Fruit fly (Drosophila melanogaster) whole organism, embryonic: ENCODE results near the gene CG4455.

Experiments used
- Bdp1 ChIP-seq: fragments of 200-800 bp; sonication (Bioruptor generic); optimal IDR thresholded peaks from 3 replicates; lab custom pipeline; 2016; ENCODE audit warnings: missing biosample characterization, missing genetic modification characterization
- CG12659 ChIP-seq: fragments of 200-800 bp; sonication (Bioruptor generic); optimal IDR thresholded peaks from 3 replicates; lab custom pipeline; 2017; ENCODE audit warnings: mild to moderate bottlenecking, missing biosample characterization, missing genetic modification reagents, missing genetic modification characterization
- CG12769 ChIP-seq: fragments of 200-800 bp; sonication (Bioruptor generic); optimal IDR thresholded peaks from 2 replicates; lab custom pipeline; 2019; ENCODE audit warnings: missing biosample characterization, mild to moderate bottlenecking, missing genetic modification characterization, moderate library complexity
- CG13287 ChIP-seq: fragments of 200-800 bp; sonication (Bioruptor generic); IDR thresholded peaks from 2 replicates; pipeline ENCODE4 v1.3.6; 2022; ENCODE audit warnings: missing biosample characterization, missing genetic modification characterization; ENCODE audit not compliant: partially characterized antibody
- CG13894 ChIP-seq: fragments of 200-800 bp; sonication (Bioruptor generic); optimal IDR thresholded peaks from 3 replicates; lab custom pipeline; 2018; ENCODE audit warnings: missing biosample characterization, mild to moderate bottlenecking, missing genetic modification characterization, moderate library complexity
- CG1529 ChIP-seq: fragments of 200-800 bp; sonication (Bioruptor generic); optimal IDR thresholded peaks from 3 replicates; lab custom pipeline; 2018; ENCODE audit warnings: missing biosample characterization, missing genetic modification characterization
- CG15514 ChIP-seq: fragments of 200-800 bp; sonication (Bioruptor generic); optimal IDR thresholded peaks from 3 replicates; lab custom pipeline; 2017; ENCODE audit warnings: missing biosample characterization, missing genetic modification characterization, mild to moderate bottlenecking, moderate library complexity, missing genetic modification reagents
- CG17186 ChIP-seq: fragments of 200-800 bp; sonication (Bioruptor generic); optimal IDR thresholded peaks from 3 replicates; lab custom pipeline; 2017; ENCODE audit warnings: missing biosample characterization, missing genetic modification reagents, missing genetic modification characterization
- CG17361 ChIP-seq: fragments of 200-800 bp; sonication (Bioruptor generic); IDR thresholded peaks from 3 replicates; pipeline ENCODE4 v1.3.6; 2022; ENCODE audit warnings: missing biosample characterization, missing genetic modification characterization
- CG17912 ChIP-seq: fragments of 200-800 bp; sonication (Bioruptor generic); optimal IDR thresholded peaks from 2 replicates; lab custom pipeline; 2018; ENCODE audit warnings: missing biosample characterization, mild to moderate bottlenecking, missing genetic modification characterization
- CG18764 ChIP-seq: fragments of 200-800 bp; sonication (Bioruptor generic); optimal IDR thresholded peaks from 3 replicates; lab custom pipeline; 2016; ENCODE audit warnings: missing biosample characterization, missing genetic modification characterization
- CG2875 ChIP-seq: fragments of 200-800 bp; sonication (Bioruptor generic); optimal IDR thresholded peaks from 2 replicates; lab custom pipeline; 2017; ENCODE audit warnings: missing biosample characterization, mild to moderate bottlenecking, missing genetic modification characterization, missing genetic modification reagents
- CG32767 ChIP-seq: fragments of 200-800 bp; sonication (Bioruptor generic); IDR thresholded peaks from 2 replicates; pipeline ENCODE4 v1.3.6; 2022; ENCODE audit warnings: missing biosample characterization, missing genetic modification characterization
- CG3995 ChIP-seq: fragments of 200-800 bp; sonication (Bioruptor generic); optimal IDR thresholded peaks from 3 replicates; lab custom pipeline; 2016; ENCODE audit warnings: missing biosample characterization, missing genetic modification characterization
- CG7963 ChIP-seq: fragments of 200-800 bp; sonication (Bioruptor generic); IDR thresholded peaks from 3 replicates; pipeline ENCODE4 v1.3.6; 2022; ENCODE audit warnings: missing biosample characterization, missing genetic modification characterization; ENCODE audit not compliant: partially characterized antibody
- CG8765 ChIP-seq: fragments of 200-800 bp; sonication (Bioruptor generic); IDR thresholded peaks from 2 replicates; pipeline ENCODE4 v1.3.6; 2022; ENCODE audit warnings: missing biosample characterization, missing genetic modification characterization
- CG9797 ChIP-seq: fragments of 200-800 bp; sonication (Bioruptor generic); optimal IDR thresholded peaks from 3 replicates; lab custom pipeline; 2018; ENCODE audit warnings: missing biosample characterization, mild to moderate bottlenecking, missing genetic modification characterization
- Camta ChIP-seq: fragments of 200-800 bp; sonication (Bioruptor generic); optimal IDR thresholded peaks from 2 replicates; lab custom pipeline; 2016; ENCODE audit warnings: missing biosample characterization, missing genetic modification characterization
- Dll ChIP-seq: fragments of 200-800 bp; sonication (Bioruptor generic); IDR thresholded peaks from 4 replicates; pipeline ENCODE4 v1.3.6; 2022; ENCODE audit warnings: missing biosample characterization, missing genetic modification characterization; ENCODE audit not compliant: partially characterized antibody
- Elba2 ChIP-seq: fragments of 200-800 bp; sonication (Bioruptor generic); optimal IDR thresholded peaks from 3 replicates; lab custom pipeline; 2016; ENCODE audit warnings: missing biosample characterization, missing genetic modification characterization
- Hand ChIP-seq: fragments of 200-800 bp; sonication (Bioruptor generic); optimal IDR thresholded peaks from 2 replicates; lab custom pipeline; 2017; ENCODE audit warnings: mild to moderate bottlenecking, missing biosample characterization, missing genetic modification reagents, missing genetic modification characterization
- Lhr ChIP-seq: fragments of 200-800 bp; sonication (Bioruptor generic); optimal IDR thresholded peaks from 3 replicates; lab custom pipeline; 2017; ENCODE audit warnings: mild to moderate bottlenecking, missing biosample characterization, missing genetic modification reagents, missing genetic modification characterization
- Neu2 ChIP-seq: fragments of 200-800 bp; sonication (Bioruptor generic); optimal IDR thresholded peaks from 3 replicates; lab custom pipeline; 2016; ENCODE audit warnings: missing biosample characterization, missing genetic modification characterization, borderline replicate concordance
- Nf-YB ChIP-seq: fragments of 200-800 bp; sonication (Bioruptor generic); optimal IDR thresholded peaks from 3 replicates; lab custom pipeline; 2019; ENCODE audit warnings: missing biosample characterization, mild to moderate bottlenecking, missing genetic modification characterization, moderate library complexity
- Opbp ChIP-seq: fragments of 200-800 bp; sonication (Bioruptor generic); IDR thresholded peaks from 3 replicates; pipeline ENCODE4 v1.3.6; 2022; ENCODE audit warnings: missing biosample characterization, missing genetic modification characterization; ENCODE audit not compliant: partially characterized antibody
- Pdp1 ChIP-seq, 2 experiments: fragments of 200-800 bp; sonication (Bioruptor generic); optimal IDR thresholded peaks; 3 replicates each; lab custom pipeline; 2016; ENCODE audit warnings: missing biosample characterization in 2 of 2, missing genetic modification characterization in 2 of 2, mild to moderate bottlenecking in 1 of 2, moderate library complexity in 1 of 2
- Sin3A ChIP-seq: fragments of >200 bp; optimal IDR thresholded peaks from 2 replicates; lab custom pipeline; 2018
- Sox100B ChIP-seq: fragments of 200-800 bp; sonication (Bioruptor generic); optimal IDR thresholded peaks from 3 replicates; lab custom pipeline; 2018; ENCODE audit warnings: missing biosample characterization, mild to moderate bottlenecking, missing genetic modification characterization
- Sry-δ ChIP-seq: fragments of 200-800 bp; sonication (Bioruptor generic); optimal IDR thresholded peaks from 2 replicates; lab custom pipeline; 2016; ENCODE audit warnings: missing biosample characterization, missing genetic modification characterization
- Stat92E ChIP-seq, 3 experiments: fragments of >200 bp in 2 of 3; fragments of 200-800 bp in 1 of 3; sonication (Bioruptor generic) in 1 of 3; optimal IDR thresholded peaks; 2 replicates each; lab custom pipeline; 2017 to 2019; ENCODE audit warnings: missing biosample characterization in 3 of 3, missing genetic modification characterization in 3 of 3, mild to moderate bottlenecking in 1 of 3, moderate library complexity in 1 of 3
- Xrp1 ChIP-seq: fragments of 200-800 bp; sonication (Bioruptor generic); IDR thresholded peaks from 2 replicates; pipeline ENCODE4 v1.3.6; 2022; ENCODE audit warnings: missing biosample characterization, missing genetic modification characterization
- abd-A ChIP-seq: fragments of 200-800 bp; sonication (Bioruptor generic); optimal IDR thresholded peaks from 3 replicates; lab custom pipeline; 2019; ENCODE audit warnings: missing biosample characterization, mild to moderate bottlenecking, missing genetic modification characterization, moderate library complexity
- bbx ChIP-seq: fragments of 200-800 bp; sonication (Bioruptor generic); IDR thresholded peaks from 2 replicates; pipeline ENCODE4 v1.3.6; 2022; ENCODE audit warnings: missing biosample characterization, missing genetic modification characterization; ENCODE audit not compliant: partially characterized antibody
- ems ChIP-seq: fragments of 200-800 bp; sonication (Bioruptor generic); optimal IDR thresholded peaks from 3 replicates; lab custom pipeline; 2016; ENCODE audit warnings: missing biosample characterization, missing genetic modification characterization
- eve ChIP-seq, 2 experiments: fragments of >200 bp; optimal IDR thresholded peaks; 2 replicates each; lab custom pipeline; 2017; ENCODE audit warnings: missing biosample characterization in 2 of 2, missing genetic modification characterization in 2 of 2
- fd3F ChIP-seq: fragments of 200-800 bp; sonication (Bioruptor generic); optimal IDR thresholded peaks from 2 replicates; lab custom pipeline; 2018; ENCODE audit warnings: missing biosample characterization, mild to moderate bottlenecking, missing genetic modification characterization, moderate library complexity
- gcm ChIP-seq: fragments of 200-800 bp; sonication (Bioruptor generic); optimal IDR thresholded peaks from 2 replicates; lab custom pipeline; 2019; ENCODE audit warnings: missing biosample characterization, mild to moderate bottlenecking, missing genetic modification characterization, moderate library complexity
- gem ChIP-seq: fragments of 200-800 bp; sonication (Bioruptor generic); optimal IDR thresholded peaks from 2 replicates; lab custom pipeline; 2019; ENCODE audit warnings: missing biosample characterization, mild to moderate bottlenecking, missing genetic modification characterization, moderate library complexity
- h ChIP-seq: fragments of >200 bp; optimal IDR thresholded peaks from 2 replicates; lab custom pipeline; 2017
- kay ChIP-seq: fragments of 200-800 bp; sonication (Bioruptor generic); optimal IDR thresholded peaks from 2 replicates; lab custom pipeline; 2016; ENCODE audit warnings: missing biosample characterization, missing genetic modification characterization
- luna ChIP-seq: fragments of 200-800 bp; sonication (Bioruptor generic); optimal IDR thresholded peaks from 2 replicates; lab custom pipeline; 2016; ENCODE audit warnings: missing biosample characterization, missing genetic modification characterization
- mld ChIP-seq: fragments of 200-800 bp; sonication (Bioruptor generic); IDR thresholded peaks from 3 replicates; pipeline ENCODE4 v1.3.6; 2022; ENCODE audit warnings: missing biosample characterization, missing genetic modification characterization; ENCODE audit not compliant: partially characterized antibody
- pfk ChIP-seq: fragments of 200-800 bp; sonication (Bioruptor generic); optimal IDR thresholded peaks from 2 replicates; lab custom pipeline; 2018; ENCODE audit warnings: missing biosample characterization, mild to moderate bottlenecking, missing genetic modification characterization, moderate library complexity
- shn ChIP-seq: fragments of 200-800 bp; sonication (Bioruptor generic); optimal IDR thresholded peaks from 3 replicates; lab custom pipeline; 2016; ENCODE audit warnings: missing biosample characterization, missing genetic modification characterization
- slbo ChIP-seq: fragments of 200-800 bp; sonication (Bioruptor generic); IDR thresholded peaks from 2 replicates; pipeline ENCODE4 v1.3.6; 2022; ENCODE audit warnings: missing biosample characterization, missing genetic modification characterization
- sqz ChIP-seq: fragments of 200-800 bp; sonication (Bioruptor generic); optimal IDR thresholded peaks from 3 replicates; lab custom pipeline; 2018; ENCODE audit warnings: missing biosample characterization, mild to moderate bottlenecking, missing genetic modification characterization
- stwl ChIP-seq: fragments of 200-800 bp; sonication (Bioruptor generic); optimal IDR thresholded peaks from 3 replicates; lab custom pipeline; 2018; ENCODE audit warnings: missing biosample characterization, mild to moderate bottlenecking, missing genetic modification characterization, moderate library complexity
- wek ChIP-seq: fragments of 200-800 bp; sonication (Bioruptor generic); optimal IDR thresholded peaks from 3 replicates; lab custom pipeline; 2018; ENCODE audit warnings: missing biosample characterization, mild to moderate bottlenecking, missing genetic modification characterization, moderate library complexity

CG4455 gene

dm6 chr2L:16356249-16357025 lies 3.7 kb downstream of the CG4455 start, which contains the start of gene CaBP1 (continued):
- TF ChIP-seq mld (GFP tag; lab: Robert Waterston, UW) (peak; percentile 76; the same call in 2 of the 3 replicates), CG17912 (no peak), CG12659 (GFP tag; lab: Kevin White, UChicago) (peak; percentile 50), pfk (GFP tag; lab: Kevin White, UChicago) (no peak), Hand (GFP tag; lab: Kevin White, UChicago) (no peak), gcm (GFP tag; lab: Kevin White, UChicago) (no peak), Sry-δ (GFP tag; lab: Kevin White, UChicago) (peak; percentile 72), Stat92E (GFP tag; optimal IDR thresholded peaks at IDR 0.05; lab: Kevin White, UChicago) (peak in 1 of 3 experiments; percentile 58), eve (GFP tag; optimal IDR thresholded peaks at IDR 0.05; lab: Kevin White, UChicago) (peak in 1 of 2 experiments; percentile 70), CG13894 (tag; lab: Kevin White, UChicago) (no peak), bbx (GFP tag; lab: Robert Waterston, UW) (peak; percentile 87), Neu2 (GFP tag; lab: Kevin White, UChicago) (no peak), fd3F (GFP tag; lab: Kevin White, UChicago) (no peak), Dll (GFP tag; lab: Robert Waterston, UW) (peak; percentile 99), abd-A (peak; percentile 21), ems (GFP tag; lab: Kevin White, UChicago) (no peak), CG17186 (GFP tag; lab: Kevin White, UChicago) (no peak), sqz (no peak), CG8765 (no peak), luna (no peak), CG17361 (GFP tag; lab: Robert Waterston, UW) (no peak), wek (GFP tag; lab: Kevin White, UChicago) (no peak), CG9797 (GFP tag; lab: Kevin White, UChicago) (peak; percentile 24), CG7963 (GFP tag; lab: Robert Waterston, UW) (peak; percentile 84), slbo (no peak), gem (tag; lab: Kevin White, UChicago) (no peak), CG15514 (GFP tag; lab: Kevin White, UChicago) (peak; percentile 37), Lhr (GFP tag; lab: Kevin White, UChicago) (peak; percentile 42), kay (GFP tag; lab: Kevin White, UChicago) (no peak), Bdp1 (GFP tag; lab: Kevin White, UChicago) (no peak), CG13287 (GFP tag; lab: Robert Waterston, UW) (peak; percentile 99), CG1529 (no peak), CG12769 (tag; lab: Kevin White, UChicago) (peak; percentile 8), Elba2 (GFP tag; lab: Kevin White, UChicago) (no peak), h (lab: Kevin White, UChicago) (no peak), Xrp1 (GFP tag; lab: Robert Waterston, UW) (no peak), Sin3A (peak; percentile 72), Opbp (GFP tag; lab: Robert Waterston, UW) (peak; percentile 93; the same call in 2 of the 3 replicates), CG32767 (GFP tag; lab: Robert Waterston, UW) (no peak), Camta (GFP tag; lab: Kevin White, UChicago) (no peak), Sox100B (no peak), CG3995 (GFP tag; lab: Kevin White, UChicago) (peak; percentile 79), CG2875 (no peak), Nf-YB (GFP tag; lab: Kevin White, UChicago) (no peak), Pdp1 (GFP tag; optimal IDR thresholded peaks at IDR 0.05; lab: Kevin White, UChicago) (peak in 1 of 2 experiments; percentile 25), shn (GFP tag; lab: Kevin White, UChicago) (no peak), stwl (tag; lab: Kevin White, UChicago) (peak; percentile 75), CG18764 (no peak)
